Fruit fly (Drosophila melanogaster) whole organism, embryonic: Measurements from ENCODE around the gene defl.

Experiments
- Antp ChIP-seq: fragments of 200-800 bp; sonication (Bioruptor generic); optimal IDR thresholded peaks from 3 replicates; lab custom pipeline; 2016; ENCODE audit warnings: missing biosample characterization, missing genetic modification characterization
- Bteb2 ChIP-seq: fragments of 200-800 bp; sonication (Bioruptor generic); optimal IDR thresholded peaks from 2 replicates; lab custom pipeline; 2016; ENCODE audit warnings: missing biosample characterization, missing genetic modification characterization
- CG10209 ChIP-seq: fragments of 200-800 bp; sonication (Bioruptor generic); optimal IDR thresholded peaks from 3 replicates; lab custom pipeline; 2017; ENCODE audit warnings: missing biosample characterization, mild to moderate bottlenecking, missing genetic modification characterization, missing genetic modification reagents
- CG10654 ChIP-seq: fragments of 200-800 bp; sonication (Bioruptor generic); optimal IDR thresholded peaks from 2 replicates; lab custom pipeline; 2016; ENCODE audit warnings: missing biosample characterization, missing genetic modification characterization
- CG10979 ChIP-seq: fragments of 200-800 bp; sonication (Bioruptor generic); optimal IDR thresholded peaks from 2 replicates; lab custom pipeline; 2018; ENCODE audit warnings: missing biosample characterization, mild to moderate bottlenecking, missing genetic modification characterization, moderate library complexity
- CG12219 ChIP-seq: fragments of 200-800 bp; sonication (Bioruptor generic); optimal IDR thresholded peaks from 3 replicates; lab custom pipeline; 2018; ENCODE audit warnings: missing biosample characterization, mild to moderate bottlenecking, missing genetic modification characterization
- CG12769 ChIP-seq: fragments of 200-800 bp; sonication (Bioruptor generic); optimal IDR thresholded peaks from 2 replicates; lab custom pipeline; 2019; ENCODE audit warnings: missing biosample characterization, mild to moderate bottlenecking, missing genetic modification characterization, moderate library complexity
- CG14014 ChIP-seq: fragments of 200-800 bp; sonication (Bioruptor generic); IDR thresholded peaks from 2 replicates; pipeline ENCODE4 v1.3.6; 2022; ENCODE audit warnings: missing biosample characterization, missing genetic modification characterization
- CG14710 ChIP-seq: fragments of 200-800 bp; sonication (Bioruptor generic); optimal IDR thresholded peaks from 3 replicates; lab custom pipeline; 2019; ENCODE audit warnings: missing biosample characterization, mild to moderate bottlenecking, missing genetic modification characterization, moderate library complexity
- CG1602 ChIP-seq: fragments of 200-800 bp; sonication (Bioruptor generic); optimal IDR thresholded peaks from 3 replicates; lab custom pipeline; 2016; ENCODE audit warnings: missing biosample characterization, missing genetic modification characterization
- CG31441 ChIP-seq: fragments of 200-800 bp; sonication (Bioruptor generic); IDR thresholded peaks from 2 replicates; pipeline ENCODE4 v1.3.6; 2022; ENCODE audit warnings: missing biosample characterization, missing genetic modification characterization
- CG3163 ChIP-seq: fragments of 200-800 bp; sonication (Bioruptor generic); optimal IDR thresholded peaks from 3 replicates; lab custom pipeline; 2016; ENCODE audit warnings: missing biosample characterization, missing genetic modification characterization
- CG33557 ChIP-seq: fragments of 200-800 bp; sonication (Bioruptor generic); optimal IDR thresholded peaks from 2 replicates; lab custom pipeline; 2019; ENCODE audit warnings: missing biosample characterization, mild to moderate bottlenecking, missing genetic modification characterization, moderate library complexity
- CG3838 ChIP-seq: fragments of 200-800 bp; sonication (Bioruptor generic); optimal IDR thresholded peaks from 3 replicates; lab custom pipeline; 2016; ENCODE audit warnings: missing biosample characterization, missing genetic modification characterization
- CG3847 ChIP-seq: fragments of 200-800 bp; sonication (Bioruptor generic); IDR thresholded peaks from 2 replicates; pipeline ENCODE4 v1.3.6; 2022; ENCODE audit warnings: missing biosample characterization, missing genetic modification characterization
- CG4360 ChIP-seq: fragments of 200-800 bp; sonication (Bioruptor generic); IDR thresholded peaks from 2 replicates; pipeline ENCODE4 v1.3.6; 2022; ENCODE audit warnings: missing biosample characterization, missing genetic modification characterization
- CG4820 ChIP-seq: fragments of 200-800 bp; sonication (Bioruptor generic); optimal IDR thresholded peaks from 3 replicates; lab custom pipeline; 2016; ENCODE audit warnings: missing biosample characterization, missing genetic modification characterization
- CG4854 ChIP-seq: fragments of 200-800 bp; sonication (Bioruptor generic); optimal IDR thresholded peaks from 2 replicates; lab custom pipeline; 2016; ENCODE audit warnings: missing biosample characterization, missing genetic modification characterization, inconsistent platforms
- CG5245 ChIP-seq: fragments of 200-800 bp; sonication (Bioruptor generic); optimal IDR thresholded peaks from 3 replicates; lab custom pipeline; 2016; ENCODE audit warnings: missing biosample characterization, missing genetic modification characterization
- CG6689 ChIP-seq: fragments of 200-800 bp; sonication (Bioruptor generic); IDR thresholded peaks from 2 replicates; pipeline ENCODE4 v1.3.6; 2022; ENCODE audit warnings: missing biosample characterization, missing genetic modification characterization
- CG7786 ChIP-seq: fragments of 200-800 bp; sonication (Bioruptor generic); optimal IDR thresholded peaks from 2 replicates; lab custom pipeline; 2016; ENCODE audit warnings: missing biosample characterization, missing genetic modification characterization
- CG7963 ChIP-seq: fragments of 200-800 bp; sonication (Bioruptor generic); IDR thresholded peaks from 3 replicates; pipeline ENCODE4 v1.3.6; 2022; ENCODE audit warnings: missing biosample characterization, missing genetic modification characterization; ENCODE audit not compliant: partially characterized antibody
- CG8924 ChIP-seq: fragments of 200-800 bp; optimal IDR thresholded peaks from 3 replicates; lab custom pipeline; 2019; ENCODE audit warnings: missing biosample characterization, mild to moderate bottlenecking, missing genetic modification characterization, moderate library complexity
- Camta ChIP-seq: fragments of 200-800 bp; sonication (Bioruptor generic); optimal IDR thresholded peaks from 2 replicates; lab custom pipeline; 2016; ENCODE audit warnings: missing biosample characterization, missing genetic modification characterization
- Dip3 ChIP-seq: fragments of 200-800 bp; sonication (Bioruptor generic); optimal IDR thresholded peaks from 3 replicates; lab custom pipeline; 2016; ENCODE audit warnings: missing biosample characterization, missing genetic modification characterization
- Dll ChIP-seq: fragments of 200-800 bp; sonication (Bioruptor generic); IDR thresholded peaks from 4 replicates; pipeline ENCODE4 v1.3.6; 2022; ENCODE audit warnings: missing biosample characterization, missing genetic modification characterization; ENCODE audit not compliant: partially characterized antibody
- Drgx ChIP-seq: fragments of 200-800 bp; sonication (Bioruptor generic); IDR thresholded peaks from 2 replicates; pipeline ENCODE4 v1.3.6; 2022; ENCODE audit warnings: missing biosample characterization, missing genetic modification characterization
- H15 ChIP-seq: fragments of 200-800 bp; sonication (Bioruptor generic); IDR thresholded peaks from 3 replicates; pipeline ENCODE4 v1.3.6; 2022; ENCODE audit warnings: missing biosample characterization, missing genetic modification characterization
- Sox102F ChIP-seq: fragments of 200-800 bp; sonication (Bioruptor generic); optimal IDR thresholded peaks from 2 replicates; lab custom pipeline; 2018; ENCODE audit warnings: missing biosample characterization, mild to moderate bottlenecking, missing genetic modification characterization, moderate library complexity
- Trl ChIP-seq, 3 experiments: fragments of >200 bp in 2 of 3; fragments of 200-800 bp in 1 of 3; sonication (Bioruptor generic) in 1 of 3; optimal IDR thresholded peaks; 2 replicates in 1 of 3; 3 replicates in 2 of 3; lab custom pipeline; 2016 to 2017; ENCODE audit warnings: missing biosample characterization in 1 of 3, missing genetic modification characterization in 1 of 3
- YL-1 ChIP-seq: fragments of 200-800 bp; sonication (Bioruptor generic); optimal IDR thresholded peaks from 3 replicates; lab custom pipeline; 2017; ENCODE audit warnings: missing biosample characterization, mild to moderate bottlenecking, missing genetic modification characterization
- abd-A ChIP-seq: fragments of 200-800 bp; sonication (Bioruptor generic); optimal IDR thresholded peaks from 3 replicates; lab custom pipeline; 2019; ENCODE audit warnings: missing biosample characterization, mild to moderate bottlenecking, missing genetic modification characterization, moderate library complexity
- bigmax ChIP-seq: fragments of 200-800 bp; sonication (Bioruptor generic); optimal IDR thresholded peaks from 2 replicates; lab custom pipeline; 2018; ENCODE audit warnings: missing biosample characterization, mild to moderate bottlenecking, missing genetic modification characterization
- cas ChIP-seq: fragments of 200-800 bp; sonication (Bioruptor generic); IDR thresholded peaks from 2 replicates; pipeline ENCODE4 v1.3.6; 2022; ENCODE audit warnings: missing biosample characterization, missing genetic modification characterization
- chif ChIP-seq, 2 experiments: fragments of 200-800 bp; sonication (Bioruptor generic); optimal IDR thresholded peaks; 3 replicates each; lab custom pipeline; 2016; ENCODE audit warnings: missing biosample characterization in 2 of 2, missing genetic modification characterization in 2 of 2
- corto ChIP-seq: fragments of 200-800 bp; sonication (Bioruptor generic); optimal IDR thresholded peaks from 2 replicates; lab custom pipeline; 2016; ENCODE audit warnings: missing biosample characterization, mild to moderate bottlenecking, missing genetic modification characterization, moderate library complexity
- da ChIP-seq: fragments of 200-800 bp; sonication (Bioruptor generic); optimal IDR thresholded peaks from 2 replicates; lab custom pipeline; 2016; ENCODE audit warnings: missing biosample characterization, missing genetic modification characterization
- dm ChIP-seq: fragments of 200-800 bp; sonication (Bioruptor generic); optimal IDR thresholded peaks from 3 replicates; lab custom pipeline; 2016; ENCODE audit warnings: missing biosample characterization, missing genetic modification characterization
- gcm ChIP-seq: fragments of 200-800 bp; sonication (Bioruptor generic); optimal IDR thresholded peaks from 2 replicates; lab custom pipeline; 2019; ENCODE audit warnings: missing biosample characterization, mild to moderate bottlenecking, missing genetic modification characterization, moderate library complexity
- kay ChIP-seq: fragments of 200-800 bp; sonication (Bioruptor generic); optimal IDR thresholded peaks from 2 replicates; lab custom pipeline; 2016; ENCODE audit warnings: missing biosample characterization, missing genetic modification characterization
- peb ChIP-seq: fragments of 200-800 bp; sonication (Bioruptor generic); IDR thresholded peaks from 2 replicates; pipeline ENCODE4 v1.3.6; 2022; ENCODE audit warnings: missing biosample characterization, missing genetic modification characterization
- pzg ChIP-seq: fragments of 200-800 bp; sonication (Bioruptor generic); optimal IDR thresholded peaks from 3 replicates; lab custom pipeline; 2018; ENCODE audit warnings: missing biosample characterization, mild to moderate bottlenecking, missing genetic modification characterization, moderate library complexity
- rib ChIP-seq: fragments of 200-800 bp; sonication (Bioruptor generic); IDR thresholded peaks from 2 replicates; pipeline ENCODE4 v1.3.6; 2022; ENCODE audit warnings: missing biosample characterization, missing genetic modification characterization
- sd ChIP-seq: fragments of 200-800 bp; sonication (Bioruptor generic); optimal IDR thresholded peaks from 3 replicates; lab custom pipeline; 2018; ENCODE audit warnings: missing biosample characterization, mild to moderate bottlenecking, missing genetic modification characterization, moderate library complexity
- sima ChIP-seq: fragments of 200-800 bp; sonication (Bioruptor generic); optimal IDR thresholded peaks from 2 replicates; lab custom pipeline; 2016; ENCODE audit warnings: missing biosample characterization, missing genetic modification characterization
- slbo ChIP-seq: fragments of 200-800 bp; sonication (Bioruptor generic); IDR thresholded peaks from 2 replicates; pipeline ENCODE4 v1.3.6; 2022; ENCODE audit warnings: missing biosample characterization, missing genetic modification characterization
- sna ChIP-seq: fragments of 200-800 bp; sonication (Bioruptor generic); IDR thresholded peaks from 2 replicates; pipeline ENCODE4 v1.3.6; 2022; ENCODE audit warnings: missing biosample characterization, missing genetic modification characterization; ENCODE audit not compliant: partially characterized antibody
- stwl ChIP-seq: fragments of 200-800 bp; sonication (Bioruptor generic); optimal IDR thresholded peaks from 3 replicates; lab custom pipeline; 2018; ENCODE audit warnings: missing biosample characterization, mild to moderate bottlenecking, missing genetic modification characterization, moderate library complexity
- sug ChIP-seq: fragments of 200-800 bp; optimal IDR thresholded peaks from 2 replicates; lab custom pipeline; 2019; ENCODE audit warnings: missing biosample characterization, mild to moderate bottlenecking, missing genetic modification characterization, moderate library complexity
- yki ChIP-seq: fragments of >200 bp; optimal IDR thresholded peaks from 3 replicates; lab custom pipeline; 2018
- zfh1 ChIP-seq: fragments of 200-800 bp; sonication (Bioruptor generic); IDR thresholded peaks from 3 replicates; pipeline ENCODE4 v1.3.6; 2022; ENCODE audit warnings: missing biosample characterization, missing genetic modification characterization

Gene defl

dm6 chr3L:9692234-9692891, 30.9 kb upstream of the defl start (continued):
- TF ChIP-seq CG10654 (GFP tag; lab: Kevin White, UChicago) (no peak), CG3163 (GFP tag; lab: Kevin White, UChicago) (peak; percentile 98), CG10979 (tag; lab: Kevin White, UChicago) (no peak), sima (GFP tag; lab: Kevin White, UChicago) (no peak), CG4820 (GFP tag; lab: Kevin White, UChicago) (no peak), gcm (GFP tag; lab: Kevin White, UChicago) (no peak), CG4854 (GFP tag; lab: Kevin White, UChicago) (no peak), CG3838 (GFP tag; lab: Kevin White, UChicago) (no peak), CG33557 (GFP tag; lab: Kevin White, UChicago) (no peak), Dip3 (GFP tag; lab: Kevin White, UChicago) (no peak), rib (no peak; the same call in 1 of the 2 replicates), chif (GFP tag; optimal IDR thresholded peaks at IDR 0.05; lab: Kevin White, UChicago) (no peak), CG7963 (GFP tag; lab: Robert Waterston, UW) (no peak), dm (GFP tag; lab: Kevin White, UChicago) (no peak), Dll (GFP tag; lab: Robert Waterston, UW) (peak; percentile 55; the same call in 2 of the 4 replicates), yki (peak; percentile 95), stwl (tag; lab: Kevin White, UChicago) (no peak), Trl (optimal IDR thresholded peaks at IDR 0.05; lab: Kevin White, UChicago) (peak; percentile 98 to 100), Trl (GFP tag; optimal IDR thresholded peaks at IDR 0.05; lab: Kevin White, UChicago) (no peak), CG5245 (no peak), sd (tag; lab: Kevin White, UChicago) (peak; percentile 27), bigmax (GFP tag; lab: Kevin White, UChicago) (peak; percentile 10), CG8924 (no peak), YL-1 (no peak), da (GFP tag; lab: Kevin White, UChicago) (no peak), cas (GFP tag; lab: Robert Waterston, UW) (no peak), CG14014 (GFP tag; lab: Robert Waterston, UW) (no peak), CG4360 (peak; percentile 98), pzg (GFP tag; lab: Kevin White, UChicago) (no peak), H15 (no peak), Bteb2 (GFP tag; lab: Kevin White, UChicago) (no peak), sna (GFP tag; lab: Robert Waterston, UW) (peak; percentile 77), CG12219 (GFP tag; lab: Kevin White, UChicago) (peak; percentile 14), CG12769 (peak; percentile 48), corto (GFP tag; lab: Kevin White, UChicago) (no peak), zfh1 (GFP tag; lab: Robert Waterston, UW) (no peak), CG6689 (no peak), Antp (GFP tag; lab: Kevin White, UChicago) (no peak), CG7786 (GFP tag; lab: Kevin White, UChicago) (no peak), peb (no peak), Camta (GFP tag; lab: Kevin White, UChicago) (no peak), kay (GFP tag; lab: Kevin White, UChicago) (no peak), sug (tag; lab: Kevin White, UChicago) (peak; percentile 99), slbo (no peak), CG1602 (GFP tag; lab: Kevin White, UChicago) (no peak), CG14710 (tag; lab: Kevin White, UChicago) (no peak), Sox102F (GFP tag; lab: Kevin White, UChicago) (no peak), CG3847 (no peak), CG31441 (GFP tag; lab: Robert Waterston, UW) (no peak), Drgx (no peak), CG10209 (no peak), abd-A (tag; lab: Kevin White, UChicago) (peak; percentile 8)
